Worm (Caenorhabditis elegans) whole organism, young adult: ENCODE results near the gene nspg-7.1.

Experiments
- B0019.2 ChIP-seq: fragments of 200-800 bp; sonication (Bioruptor generic); conservative IDR thresholded peaks from 2 replicates; pipeline ENCODE4 v1.3.6; 2022; ENCODE audit warnings: missing genetic modification reagents, missing genetic modification characterization, missing compliant biosample characterization
- B0035.1 ChIP-seq: sonication (generic microtip); optimal IDR thresholded peaks from 2 replicates; lab custom pipeline; 2016; ENCODE audit warnings: missing genetic modification characterization, mild to moderate bottlenecking, missing compliant biosample characterization, missing genotype, missing genetic modification reagents
- B0336.3 ChIP-seq: fragments of 200-800 bp; sonication (Bioruptor generic); IDR thresholded peaks from 2 replicates; pipeline ENCODE4 v1.3.6; 2022; ENCODE audit warnings: missing genetic modification characterization, missing compliant biosample characterization
- C06A6.2 ChIP-seq: fragments of 200-800 bp; sonication (Bioruptor generic); conservative IDR thresholded peaks from 2 replicates; pipeline ENCODE4 v1.3.6; 2022; ENCODE audit warnings: missing genetic modification characterization, missing compliant biosample characterization
- D2030.7 ChIP-seq: fragments of 200-800 bp; sonication (Bioruptor generic); IDR thresholded peaks from 2 replicates; pipeline ENCODE4 v1.3.6; 2022; ENCODE audit warnings: missing genetic modification reagents, missing genetic modification characterization, missing compliant biosample characterization
- F10E7.11 ChIP-seq: sonication (generic microtip); optimal IDR thresholded peaks from 2 replicates; lab custom pipeline; 2017; ENCODE audit warnings: mild to moderate bottlenecking, missing genetic modification characterization, moderate library complexity, missing compliant biosample characterization
- F23B12.7 ChIP-seq: sonication (generic microtip); optimal IDR thresholded peaks from 2 replicates; lab custom pipeline; 2017; ENCODE audit warnings: missing genetic modification characterization, mild to moderate bottlenecking, missing compliant biosample characterization, antibody characterized with exemption, moderate library complexity; ENCODE audit not compliant: insufficient read depth
- F33H1.4 ChIP-seq: fragments of 200-800 bp; sonication (Bioruptor generic); IDR thresholded peaks from 2 replicates; pipeline ENCODE4 v1.3.6; 2022; ENCODE audit warnings: missing genetic modification reagents, missing genetic modification characterization, missing compliant biosample characterization
- F52B5.7 ChIP-seq: sonication (generic microtip); optimal IDR thresholded peaks from 2 replicates; lab custom pipeline; 2016; ENCODE audit warnings: mild to moderate bottlenecking, missing genetic modification characterization, missing compliant biosample characterization
- F57A8.1 ChIP-seq: fragments of 200-800 bp; sonication (Bioruptor generic); optimal IDR thresholded peaks from 2 replicates; lab custom pipeline; 2018; ENCODE audit warnings: mild to moderate bottlenecking, missing genetic modification characterization, moderate library complexity, missing compliant biosample characterization
- T07F8.4 ChIP-seq: sonication (generic microtip); optimal IDR thresholded peaks from 2 replicates; lab custom pipeline; 2016; ENCODE audit warnings: mild to moderate bottlenecking, missing genetic modification characterization, moderate library complexity, missing compliant biosample characterization
- T26A5.8 ChIP-seq: sonication (generic microtip); optimal IDR thresholded peaks from 2 replicates; lab custom pipeline; 2016; ENCODE audit warnings: missing genetic modification characterization, missing compliant biosample characterization
- Y53G8AR.9 ChIP-seq: fragments of 200-800 bp; sonication (Bioruptor generic); conservative IDR thresholded peaks from 2 replicates; pipeline ENCODE4 v1.3.6; 2022; ENCODE audit warnings: missing genetic modification reagents, missing genetic modification characterization, missing compliant biosample characterization
- ama-1 ChIP-seq, 3 experiments: fragments of 150-350 bp in 1 of 3; sonication (generic microtip) in 2 of 3; optimal IDR thresholded peaks; 2 replicates each; lab custom pipeline; 2014 to 2018; ENCODE audit warnings: missing biosample characterization in 2 of 3, missing genetic modification characterization in 2 of 3, missing genetic modification reagents in 2 of 3
- aptf-2 ChIP-seq: fragments of 200-800 bp; sonication (Bioruptor generic); conservative IDR thresholded peaks from 2 replicates; pipeline ENCODE4 v1.3.6; 2022; ENCODE audit warnings: missing genetic modification reagents, missing genetic modification characterization, missing compliant biosample characterization
- atf-7 ChIP-seq: sonication (generic microtip); optimal IDR thresholded peaks from 2 replicates; lab custom pipeline; 2017; ENCODE audit warnings: mild to moderate bottlenecking, missing genetic modification characterization, missing compliant biosample characterization
- attf-6 ChIP-seq: fragments of 200-800 bp; sonication (Bioruptor generic); IDR thresholded peaks from 2 replicates; pipeline ENCODE4 v1.3.6; 2022; ENCODE audit warnings: missing genetic modification reagents, missing genetic modification characterization, missing compliant biosample characterization
- ccch-3 ChIP-seq: fragments of 200-800 bp; sonication (Bioruptor generic); optimal IDR thresholded peaks from 2 replicates; lab custom pipeline; 2018; ENCODE audit warnings: mild to moderate bottlenecking, missing genetic modification characterization, missing compliant biosample characterization
- chd-7 ChIP-seq: sonication (generic microtip); optimal IDR thresholded peaks from 2 replicates; lab custom pipeline; 2016; ENCODE audit warnings: mild to moderate bottlenecking, missing genetic modification characterization, moderate library complexity, missing compliant biosample characterization
- efl-1 ChIP-seq: fragments of 150-350 bp; optimal IDR thresholded peaks from 2 replicates; lab custom pipeline; 2014; ENCODE audit warnings: missing biosample characterization, missing genetic modification reagents, missing genetic modification characterization
- egrh-3 ChIP-seq: fragments of 200-800 bp; sonication (Bioruptor generic); IDR thresholded peaks from 2 replicates; pipeline ENCODE4 v1.3.6; 2022; ENCODE audit warnings: missing genetic modification reagents, missing genetic modification characterization, missing compliant biosample characterization
- fkh-3 ChIP-seq: sonication (generic microtip); optimal IDR thresholded peaks from 2 replicates; lab custom pipeline; 2016; ENCODE audit warnings: mild to moderate bottlenecking, missing genetic modification characterization, missing compliant biosample characterization
- hmg-1.2 ChIP-seq: fragments of 200-800 bp; sonication (Bioruptor generic); IDR thresholded peaks from 2 replicates; pipeline ENCODE4 v1.3.6; 2022; ENCODE audit warnings: missing genetic modification reagents, missing genetic modification characterization, missing compliant biosample characterization
- lag-1 ChIP-seq: fragments of 200-800 bp; sonication (Bioruptor generic); IDR thresholded peaks from 2 replicates; pipeline ENCODE4 v1.3.6; 2022; ENCODE audit warnings: missing genetic modification reagents, missing genetic modification characterization, missing compliant biosample characterization
- let-607 ChIP-seq, 2 experiments: fragments of 200-800 bp in 1 of 2; sonication (Bioruptor generic) in 1 of 2; sonication (generic microtip) in 1 of 2; optimal IDR thresholded peaks; 2 replicates each; lab custom pipeline; 2016 to 2018; ENCODE audit warnings: mild to moderate bottlenecking in 2 of 2, missing compliant biosample characterization in 2 of 2, missing genetic modification characterization in 2 of 2, moderate library complexity in 2 of 2, missing genotype in 1 of 2
- lin-40 ChIP-seq: sonication (generic microtip); optimal IDR thresholded peaks from 2 replicates; lab custom pipeline; 2016; ENCODE audit warnings: missing genetic modification characterization, mild to moderate bottlenecking, missing compliant biosample characterization, missing genotype, missing genetic modification reagents
- lsy-27 ChIP-seq: sonication (generic microtip); optimal IDR thresholded peaks from 2 replicates; lab custom pipeline; 2017; ENCODE audit warnings: missing genetic modification characterization, mild to moderate bottlenecking, missing compliant biosample characterization, antibody characterized with exemption, missing genotype, borderline replicate concordance; ENCODE audit not compliant: insufficient read depth
- madf-10 ChIP-seq: sonication (generic microtip); optimal IDR thresholded peaks from 2 replicates; lab custom pipeline; 2016; ENCODE audit warnings: mild to moderate bottlenecking, missing genetic modification characterization, missing compliant biosample characterization
- madf-3 ChIP-seq: fragments of 200-800 bp; sonication (Bioruptor generic); IDR thresholded peaks from 2 replicates; pipeline ENCODE4 v1.3.6; 2022; ENCODE audit warnings: missing genetic modification reagents, missing genetic modification characterization, missing compliant biosample characterization
- madf-8 ChIP-seq: fragments of 200-800 bp; sonication (Bioruptor generic); conservative IDR thresholded peaks from 2 replicates; pipeline ENCODE4 v1.3.6; 2022; ENCODE audit warnings: missing genetic modification reagents, missing genetic modification characterization, missing compliant biosample characterization
- mes-4 ChIP-seq: sonication (generic microtip); optimal IDR thresholded peaks from 2 replicates; lab custom pipeline; 2016; ENCODE audit warnings: missing genotype, missing genetic modification characterization, missing compliant biosample characterization
- nfya-2 ChIP-seq: fragments of 200-800 bp; sonication (Bioruptor generic); IDR thresholded peaks from 2 replicates; pipeline ENCODE4 v1.3.6; 2022; ENCODE audit warnings: missing genetic modification reagents, missing genetic modification characterization, missing compliant biosample characterization
- nfyb-1 ChIP-seq: fragments of 200-800 bp; sonication (Bioruptor generic); IDR thresholded peaks from 2 replicates; pipeline ENCODE4 v1.3.6; 2022; ENCODE audit warnings: missing genetic modification reagents, missing genetic modification characterization, missing compliant biosample characterization
- nhr-27 ChIP-seq: fragments of 200-800 bp; sonication (Bioruptor generic); optimal IDR thresholded peaks from 2 replicates; lab custom pipeline; 2018; ENCODE audit warnings: mild to moderate bottlenecking, missing genetic modification characterization, moderate library complexity, missing compliant biosample characterization
- nhr-80 ChIP-seq: sonication (generic microtip); optimal IDR thresholded peaks from 2 replicates; lab custom pipeline; 2016; ENCODE audit warnings: missing genetic modification characterization, missing compliant biosample characterization
- repo-1 ChIP-seq: sonication (generic microtip); optimal IDR thresholded peaks from 2 replicates; lab custom pipeline; 2017; ENCODE audit warnings: mild to moderate bottlenecking, missing genetic modification characterization, missing compliant biosample characterization
- snpc-3.4 ChIP-seq: sonication (generic microtip); optimal IDR thresholded peaks from 2 replicates; lab custom pipeline; 2017; ENCODE audit warnings: missing genetic modification characterization, mild to moderate bottlenecking, missing compliant biosample characterization, antibody characterized with exemption, moderate library complexity, missing genotype, missing genetic modification reagents
- snpc-4 ChIP-seq, 5 experiments: fragments of 150-350 bp in 1 of 5; sonication (generic microtip) in 4 of 5; optimal IDR thresholded peaks; 2 replicates each; lab custom pipeline; 2014 to 2018; ENCODE audit warnings: missing genetic modification characterization in 5 of 5, missing biosample characterization in 3 of 5, antibody characterized with exemption in 2 of 5, mild to moderate bottlenecking in 2 of 5, missing compliant biosample characterization in 2 of 5, missing genotype in 2 of 5, moderate library complexity in 2 of 5, missing genetic modification reagents in 1 of 5
- tbp1 ChIP-seq: fragments of 200-800 bp; sonication (Bioruptor generic); optimal IDR thresholded peaks from 2 replicates; lab custom pipeline; 2018; ENCODE audit warnings: mild to moderate bottlenecking, missing genetic modification characterization, missing compliant biosample characterization
- unc-130 ChIP-seq: sonication (generic microtip); optimal IDR thresholded peaks from 2 replicates; lab custom pipeline; 2016; ENCODE audit warnings: missing genetic modification reagents, missing genetic modification characterization, missing compliant biosample characterization
- unc-62 ChIP-seq: fragments of 150-350 bp; optimal IDR thresholded peaks from 2 replicates; lab custom pipeline; 2014; ENCODE audit warnings: missing biosample characterization, missing genetic modification reagents, missing genetic modification characterization
- zfh-2 ChIP-seq: fragments of 200-800 bp; sonication (Bioruptor generic); conservative IDR thresholded peaks from 2 replicates; pipeline ENCODE4 v1.3.6; 2022; ENCODE audit warnings: missing genetic modification reagents, missing genetic modification characterization, missing compliant biosample characterization
- ztf-3 ChIP-seq: fragments of 200-800 bp; sonication (Bioruptor generic); optimal IDR thresholded peaks from 2 replicates; lab custom pipeline; 2018; ENCODE audit warnings: mild to moderate bottlenecking, missing genetic modification characterization, missing compliant biosample characterization
- ztf-6 ChIP-seq: fragments of 200-800 bp; sonication (Bioruptor generic); IDR thresholded peaks from 2 replicates; pipeline ENCODE4 v1.3.6; 2022; ENCODE audit warnings: missing genetic modification reagents, missing genetic modification characterization, missing compliant biosample characterization

Gene nspg-7.1

ce11 chrIV:9323989-9324506 is 6.6 kb downstream of the nspg-7.1 start, which contains the start of the genes nspg-11 and F49C12.15:
nspg-11 (minus strand) TSS chrIV:9324089.
F49C12.15 (plus strand) TSS chrIV:9324456.
- TF ChIP-seq Y53G8AR.9 (GFP tag; lab: Robert Waterston, UW) (no peak), atf-7 (tag; lab: Kevin White, UChicago) (no peak), T26A5.8 (tag; lab: Kevin White, UChicago) (no peak), nfya-2 (GFP tag; lab: Robert Waterston, UW) (no peak), F10E7.11 (tag; lab: Kevin White, UChicago) (no peak), madf-10 (tag; lab: Kevin White, UChicago) (no peak), attf-6 (GFP tag; lab: Robert Waterston, UW) (no peak), nhr-27 (tag; lab: Kevin White, UChicago) (no peak)
- TF ChIP-seq, all 124 proteins: peak for 0

ce11 chrIV:9322489-9322888 is 8.2 kb downstream of the nspg-7.1 start:
- TF ChIP-seq hmg-1.2 (GFP tag; lab: Robert Waterston, UW) (peak; percentile 29; the same call in 1 of the 2 replicates), ccch-3 (GFP tag; lab: Kevin White, UChicago) (no peak), repo-1 (peak; percentile 32), zfh-2 (GFP tag; lab: Robert Waterston, UW) (no peak), let-607 (tag; optimal IDR thresholded peaks at IDR 0.05; lab: Kevin White, UChicago) (peak in 1 of 2 experiments; percentile 21), madf-3 (GFP tag; lab: Robert Waterston, UW) (0 out of 2 replicates have a peak, but pooled peaks have one; percentile 9), chd-7 (tag; lab: Kevin White, UChicago) (peak; percentile 13), F57A8.1 (GFP tag; lab: Kevin White, UChicago) (no peak), F23B12.7 (tag; lab: Kevin White, UChicago) (no peak), snpc-3.4 (tag; lab: Kevin White, UChicago) (no peak), F52B5.7 (no peak), B0019.2 (GFP tag; lab: Robert Waterston, UW) (no peak), C06A6.2 (no peak), unc-130 (GFP tag; lab: Kevin White, UChicago) (no peak), snpc-4 (GFP tag; optimal IDR thresholded peaks at IDR 0.05; lab: Kevin White, UChicago) (no peak), snpc-4 (tag; optimal IDR thresholded peaks at IDR 0.05; lab: Kevin White, UChicago) (peak in 1 of 4 experiments; percentile 2), efl-1 (peak; percentile 18), unc-62 (GFP tag; lab: Kevin White, UChicago) (no peak), aptf-2 (GFP tag; lab: Robert Waterston, UW) (no peak), nfyb-1 (GFP tag; lab: Robert Waterston, UW) (0 out of 2 replicates have a peak, but pooled peaks have one; percentile 41), ama-1 (optimal IDR thresholded peaks at IDR 0.05; lab: Kevin White, UChicago) (peak; percentile 66), ama-1 (GFP tag; optimal IDR thresholded peaks at IDR 0.05; lab: Kevin White, UChicago) (no peak), nhr-80 (tag; lab: Kevin White, UChicago) (no peak), madf-8 (GFP tag; lab: Robert Waterston, UW) (no peak), ztf-6 (GFP tag; lab: Robert Waterston, UW) (no peak), lag-1 (GFP tag; lab: Robert Waterston, UW) (0 out of 2 replicates have a peak, but pooled peaks have one; percentile 57), Y53G8AR.9 (GFP tag; lab: Robert Waterston, UW) (0 out of 2 replicates have a peak, but pooled peaks have one; percentile 6), tbp1 (GFP tag; lab: Kevin White, UChicago) (no peak), lsy-27 (tag; lab: Kevin White, UChicago) (no peak), D2030.7 (GFP tag; lab: Robert Waterston, UW) (no peak), egrh-3 (no peak), lin-40 (tag; lab: Kevin White, UChicago) (peak; percentile 31), F33H1.4 (GFP tag; lab: Robert Waterston, UW) (no peak), B0336.3 (GFP tag; lab: Robert Waterston, UW) (peak; percentile 68), attf-6 (GFP tag; lab: Robert Waterston, UW) (no peak), B0035.1 (tag; lab: Kevin White, UChicago) (peak; percentile 20), fkh-3 (tag; lab: Kevin White, UChicago) (no peak), mes-4 (tag; lab: Kevin White, UChicago) (no peak), madf-10 (tag; lab: Kevin White, UChicago) (no peak), ztf-3 (no peak), T07F8.4 (tag; lab: Kevin White, UChicago) (no peak)
